Fruit fly (Drosophila melanogaster): ENCODE data around the gene Adk2.
A peak's percentile ranks its signal among the peaks of the same experiment; 100 is the strongest.

The Adk2 gene

dm6 chr3L:13021727-13022126 lies 761 bp downstream of the Adk2 start (continued):
- TF ChIP-seq CG14965 (GFP tag; optimal IDR thresholded peaks at IDR 0.05; ENCODE audit: borderline replicate concordance) (no peak), CG2116 (GFP tag; optimal IDR thresholded peaks at IDR 0.05) (no peak), Ets65A (GFP tag) (no peak), Mad (GFP tag; optimal IDR thresholded peaks at IDR 0.05) (no peak), wor (GFP tag; IDR thresholded peaks at IDR 0.05) (no peak), nerfin-2 (GFP tag; IDR thresholded peaks at IDR 0.05; ENCODE audit: partially characterized antibody) (no peak), gcm2 (GFP tag; optimal IDR thresholded peaks at IDR 0.05) (peak; percentile 37), Ada2b (GFP tag; IDR thresholded peaks at IDR 0.05) (peak; percentile 29; the same call in 1 of the 2 replicates), zen (tag; optimal IDR thresholded peaks at IDR 0.05) (no peak), CG9817 (tag; optimal IDR thresholded peaks at IDR 0.05) (no peak), Fer2 (tag; optimal IDR thresholded peaks at IDR 0.05) (no peak), ap (GFP tag; IDR thresholded peaks at IDR 0.05) (no peak), CG30403 (GFP tag; optimal IDR thresholded peaks at IDR 0.05) (peak; percentile 20), Hr78 (GFP tag; optimal IDR thresholded peaks at IDR 0.05) (no peak), abd-A (tag; optimal IDR thresholded peaks at IDR 0.05) (no peak), HmgZ (tag; optimal IDR thresholded peaks at IDR 0.05) (no peak), pb (GFP tag; optimal IDR thresholded peaks at IDR 0.05) (no peak), insv (GFP tag; optimal IDR thresholded peaks at IDR 0.05) (no peak), tna (GFP tag; IDR thresholded peaks at IDR 0.05; ENCODE audit: partially characterized antibody) (no peak), CG1602 (GFP tag; optimal IDR thresholded peaks at IDR 0.05) (no peak), CG15073 (GFP tag; optimal IDR thresholded peaks at IDR 0.05) (peak; percentile 97), Mrtf (GFP tag; IDR thresholded peaks at IDR 0.05) (no peak), CG2712 (tag; optimal IDR thresholded peaks at IDR 0.05) (no peak), CG6813 (GFP tag; optimal IDR thresholded peaks at IDR 0.05) (no peak), tgo (GFP tag; IDR thresholded peaks at IDR 0.05) (no peak; the same call in 2 of the 3 replicates), CG14050 (GFP tag; IDR thresholded peaks at IDR 0.05) (no peak), CG13287 (GFP tag; IDR thresholded peaks at IDR 0.05; ENCODE audit: partially characterized antibody) (no peak), Scr (GFP tag; IDR thresholded peaks at IDR 0.05; ENCODE audit: partially characterized antibody) (no peak), caup (GFP tag; optimal IDR thresholded peaks at IDR 0.05; ENCODE audit: severe bottlenecking) (peak; percentile 28), kay (GFP tag; optimal IDR thresholded peaks at IDR 0.05) (no peak), CG9727 (GFP tag; optimal IDR thresholded peaks at IDR 0.05) (no peak), CG3407 (GFP tag; optimal IDR thresholded peaks at IDR 0.05) (no peak), z (GFP tag; IDR thresholded peaks at IDR 0.05) (no peak), CG2199 (GFP tag; IDR thresholded peaks at IDR 0.05) (no peak), dm (GFP tag; optimal IDR thresholded peaks at IDR 0.05) (no peak), CG17568 (GFP tag; optimal IDR thresholded peaks at IDR 0.05) (no peak), Ssrp (tag; optimal IDR thresholded peaks at IDR 0.05) (no peak), CG1024 (GFP tag; IDR thresholded peaks at IDR 0.05) (no peak), toy (GFP tag; IDR thresholded peaks at IDR 0.05) (no peak), Opbp (GFP tag; IDR thresholded peaks at IDR 0.05; ENCODE audit: partially characterized antibody) (no peak), Stat92E (GFP tag; optimal IDR thresholded peaks at IDR 0.05) (no peak), zf30C (GFP tag; optimal IDR thresholded peaks at IDR 0.05) (no peak), Lim3 (GFP tag; IDR thresholded peaks at IDR 0.05) (no peak), Gsc (GFP tag; IDR thresholded peaks at IDR 0.05) (no peak), zen2 (GFP tag; IDR thresholded peaks at IDR 0.05; ENCODE audit: partially characterized antibody) (no peak), CG10147 (GFP tag; optimal IDR thresholded peaks at IDR 0.05) (no peak), CG33213 (GFP tag; optimal IDR thresholded peaks at IDR 0.05) (no peak), CG10209 (GFP tag; optimal IDR thresholded peaks at IDR 0.05) (no peak), CG31388 (GFP tag; optimal IDR thresholded peaks at IDR 0.05) (no peak), Sry-β (GFP tag; optimal IDR thresholded peaks at IDR 0.05) (no peak), jigr1 (GFP tag; IDR thresholded peaks at IDR 0.05) (no peak)
